Worm (Caenorhabditis elegans) whole organism, L3 larva: ENCODE data around the gene F13E6.1.
A peak's percentile ranks its signal among the peaks of the same experiment; 100 is the strongest.

Experiments used
- R02D3.7 ChIP-seq: fragments of 150-350 bp; optimal IDR thresholded peaks from 2 replicates; lab custom pipeline; 2014; ENCODE audit warnings: missing biosample characterization, missing genetic modification characterization
- ama-1 ChIP-seq: fragments of 150-350 bp; optimal IDR thresholded peaks from 2 replicates; lab custom pipeline; 2018
- ceh-16 ChIP-seq: sonication (generic microtip); optimal IDR thresholded peaks from 2 replicates; lab custom pipeline; 2017; ENCODE audit warnings: missing biosample characterization, missing genetic modification characterization
- ceh-28 ChIP-seq: fragments of 150-350 bp; optimal IDR thresholded peaks from 2 replicates; lab custom pipeline; 2014; ENCODE audit warnings: missing biosample characterization, missing genetic modification reagents, missing genetic modification characterization
- elt-3 ChIP-seq, 3 experiments: fragments of 150-350 bp in 1 of 3; sonication (generic microtip) in 2 of 3; optimal IDR thresholded peaks; 2 replicates in 2 of 3; 4 replicates in 1 of 3; lab custom pipeline; 2014 to 2017; ENCODE audit warnings: missing biosample characterization in 3 of 3, missing genetic modification characterization in 3 of 3
- fkh-2 ChIP-seq: fragments of 150-350 bp; optimal IDR thresholded peaks from 2 replicates; lab custom pipeline; 2014; ENCODE audit warnings: missing biosample characterization, missing genetic modification reagents, missing genetic modification characterization
- jun-1 ChIP-seq: fragments of 150-350 bp; optimal IDR thresholded peaks from 2 replicates; lab custom pipeline; 2014; ENCODE audit warnings: missing biosample characterization, missing genetic modification reagents, missing genetic modification characterization
- lin-39 ChIP-seq: fragments of 150-350 bp; optimal IDR thresholded peaks from 2 replicates; lab custom pipeline; 2018; ENCODE audit warnings: missing biosample characterization, missing genetic modification reagents, missing genetic modification characterization
- nhr-11 ChIP-seq: fragments of 150-350 bp; optimal IDR thresholded peaks from 2 replicates; lab custom pipeline; 2014; ENCODE audit warnings: missing biosample characterization, missing genetic modification characterization
- nhr-237 ChIP-seq: fragments of 150-350 bp; optimal IDR thresholded peaks from 2 replicates; lab custom pipeline; 2014; ENCODE audit warnings: missing biosample characterization, missing genetic modification characterization

DNA sequence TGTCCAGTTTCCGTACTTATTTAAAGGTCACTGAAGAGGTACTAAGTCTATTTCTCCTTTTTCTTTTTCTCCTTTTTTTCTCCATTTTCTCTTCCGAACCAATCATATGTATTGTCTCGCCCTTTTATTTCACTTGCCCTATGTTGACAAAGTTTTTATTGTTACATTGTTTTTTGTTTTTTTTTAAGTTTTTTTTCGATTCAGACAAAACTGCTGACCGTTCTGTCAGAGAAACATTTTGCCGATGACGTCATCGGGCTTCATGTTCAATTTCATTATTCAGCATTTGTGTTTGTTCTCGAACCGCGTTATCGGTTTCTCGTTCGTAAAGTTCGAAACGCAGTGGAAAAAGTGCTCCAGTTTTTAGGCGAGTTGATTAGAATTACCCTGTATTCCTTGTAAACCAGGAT lies 37.5 kb downstream of the F13E6.1 start:
- TF ChIP-seq fkh-2 (tag; lab: Kevin White, UChicago): no peak
- no peak for TF ChIP-seq nhr-11 (tag; lab: Kevin White, UChicago)
- no peak for TF ChIP-seq elt-3 (tag; optimal IDR thresholded peaks at IDR 0.05; lab: Kevin White, UChicago)
- TF ChIP-seq lin-39 (tag; lab: Kevin White, UChicago): no peak
- TF ChIP-seq ceh-28 (tag; lab: Kevin White, UChicago): no peak
- TF ChIP-seq R02D3.7 (tag; lab: Kevin White, UChicago): no peak
- TF ChIP-seq jun-1: peak; percentile 33
- no peak for TF ChIP-seq nhr-237 (tag; lab: Kevin White, UChicago)
- TF ChIP-seq ceh-16 (tag; lab: Kevin White, UChicago): no peak
- TF ChIP-seq ama-1 (lab: Kevin White, UChicago): no peak
